Worm (Caenorhabditis elegans) whole organism, L4/young adult: Measurements from ENCODE around the gene C03E10.3.

ENCODE experiments used
- W03F9.2 ChIP-seq: fragments of 150-350 bp; optimal IDR thresholded peaks from 2 replicates; lab custom pipeline; 2014; ENCODE audit warnings: missing biosample characterization, missing genetic modification characterization
- him-1 ChIP-seq: sonication (generic microtip); optimal IDR thresholded peaks from 2 replicates; lab custom pipeline; 2016; ENCODE audit warnings: missing genotype, missing genetic modification reagents, missing genetic modification characterization, missing compliant biosample characterization

- TF ChIP-seq him-1 (tag; lab: Kevin White, UChicago) = no peak
- no peak for TF ChIP-seq W03F9.2
These were observed 41.2 kb upstream of the C03E10.3 start for ce11 chrV:11245029-11245428.
